Fruit fly (Drosophila melanogaster) whole organism, embryonic: ENCODE data around the gene CG12147.

Experiments
- Aef1 ChIP-seq: fragments of 200-800 bp; sonication (Bioruptor generic); IDR thresholded peaks from 3 replicates; pipeline ENCODE4 v1.3.6; 2022; ENCODE audit warnings: missing biosample characterization, missing genetic modification characterization
- Antp ChIP-seq: fragments of 200-800 bp; sonication (Bioruptor generic); optimal IDR thresholded peaks from 3 replicates; lab custom pipeline; 2016; ENCODE audit warnings: missing biosample characterization, missing genetic modification characterization
- CG10147 ChIP-seq: fragments of 200-800 bp; sonication (Bioruptor generic); optimal IDR thresholded peaks from 2 replicates; lab custom pipeline; 2019; ENCODE audit warnings: missing biosample characterization, mild to moderate bottlenecking, missing genetic modification characterization, moderate library complexity
- CG10543 ChIP-seq: fragments of 200-800 bp; sonication (Bioruptor generic); optimal IDR thresholded peaks from 3 replicates; lab custom pipeline; 2017; ENCODE audit warnings: missing biosample characterization, mild to moderate bottlenecking, missing genetic modification characterization, moderate library complexity
- CG11398 ChIP-seq: fragments of 200-800 bp; sonication (Bioruptor generic); optimal IDR thresholded peaks from 2 replicates; lab custom pipeline; 2016; ENCODE audit warnings: missing biosample characterization, missing genetic modification characterization
- CG11504 ChIP-seq: fragments of 200-800 bp; sonication (Bioruptor generic); optimal IDR thresholded peaks from 3 replicates; lab custom pipeline; 2019; ENCODE audit warnings: missing biosample characterization, mild to moderate bottlenecking, missing genetic modification characterization, moderate library complexity
- CG12391 ChIP-seq: fragments of 200-800 bp; sonication (Bioruptor generic); optimal IDR thresholded peaks from 3 replicates; lab custom pipeline; 2018; ENCODE audit warnings: missing biosample characterization, mild to moderate bottlenecking, missing genetic modification characterization, moderate library complexity
- CG13424 ChIP-seq: fragments of 200-800 bp; sonication (Bioruptor generic); optimal IDR thresholded peaks from 2 replicates; lab custom pipeline; 2019; ENCODE audit warnings: missing biosample characterization, mild to moderate bottlenecking, missing genetic modification characterization, moderate library complexity
- CG1529 ChIP-seq: fragments of 200-800 bp; sonication (Bioruptor generic); optimal IDR thresholded peaks from 3 replicates; lab custom pipeline; 2018; ENCODE audit warnings: missing biosample characterization, missing genetic modification characterization
- CG15479 ChIP-seq: fragments of 200-800 bp; sonication (Bioruptor generic); optimal IDR thresholded peaks from 3 replicates; lab custom pipeline; 2019; ENCODE audit warnings: missing biosample characterization, mild to moderate bottlenecking, missing genetic modification characterization, moderate library complexity
- CG15696 ChIP-seq: fragments of 200-800 bp; sonication (Bioruptor generic); optimal IDR thresholded peaks from 2 replicates; lab custom pipeline; 2019; ENCODE audit warnings: missing biosample characterization, mild to moderate bottlenecking, missing genetic modification characterization, moderate library complexity
- CG1603 ChIP-seq: fragments of 200-800 bp; sonication (Bioruptor generic); optimal IDR thresholded peaks from 2 replicates; lab custom pipeline; 2019; ENCODE audit warnings: missing biosample characterization, mild to moderate bottlenecking, missing genetic modification characterization, moderate library complexity
- CG16863 ChIP-seq: fragments of 200-800 bp; sonication (Bioruptor generic); optimal IDR thresholded peaks from 3 replicates; lab custom pipeline; 2016; ENCODE audit warnings: missing biosample characterization, missing genetic modification characterization
- CG17328 ChIP-seq: fragments of 200-800 bp; sonication (Bioruptor generic); IDR thresholded peaks from 2 replicates; pipeline ENCODE4 v1.3.6; 2022; ENCODE audit warnings: missing biosample characterization, missing genetic modification characterization
- CG17361 ChIP-seq: fragments of 200-800 bp; sonication (Bioruptor generic); IDR thresholded peaks from 3 replicates; pipeline ENCODE4 v1.3.6; 2022; ENCODE audit warnings: missing biosample characterization, missing genetic modification characterization
- CG1792 ChIP-seq: fragments of 200-800 bp; sonication (Bioruptor generic); optimal IDR thresholded peaks from 2 replicates; lab custom pipeline; 2016; ENCODE audit warnings: missing biosample characterization, missing genetic modification characterization
- CG18599 ChIP-seq: fragments of 200-800 bp; sonication (Bioruptor generic); optimal IDR thresholded peaks from 3 replicates; lab custom pipeline; 2017; ENCODE audit warnings: missing biosample characterization, missing genetic modification characterization, mild to moderate bottlenecking, moderate library complexity, missing genetic modification reagents
- CG2875 ChIP-seq: fragments of 200-800 bp; sonication (Bioruptor generic); optimal IDR thresholded peaks from 2 replicates; lab custom pipeline; 2017; ENCODE audit warnings: missing biosample characterization, mild to moderate bottlenecking, missing genetic modification characterization, missing genetic modification reagents
- CG2889 ChIP-seq: fragments of 200-800 bp; sonication (Bioruptor generic); IDR thresholded peaks from 3 replicates; pipeline ENCODE4 v1.3.6; 2022; ENCODE audit warnings: missing biosample characterization, missing genetic modification characterization
- CG30431 ChIP-seq: fragments of 200-800 bp; sonication (Bioruptor generic); optimal IDR thresholded peaks from 2 replicates; lab custom pipeline; 2017; ENCODE audit warnings: missing biosample characterization, missing genetic modification characterization
- CG31441 ChIP-seq: fragments of 200-800 bp; sonication (Bioruptor generic); IDR thresholded peaks from 2 replicates; pipeline ENCODE4 v1.3.6; 2022; ENCODE audit warnings: missing biosample characterization, missing genetic modification characterization
- CG32532 ChIP-seq: fragments of 200-800 bp; sonication (Bioruptor generic); IDR thresholded peaks from 2 replicates; pipeline ENCODE4 v1.3.6; 2022; ENCODE audit warnings: missing biosample characterization, missing genetic modification characterization
- CG6854 ChIP-seq: fragments of 200-800 bp; sonication (Bioruptor generic); optimal IDR thresholded peaks from 3 replicates; lab custom pipeline; 2017; ENCODE audit warnings: missing biosample characterization, mild to moderate bottlenecking, missing genetic modification characterization
- CG7786 ChIP-seq: fragments of 200-800 bp; sonication (Bioruptor generic); optimal IDR thresholded peaks from 2 replicates; lab custom pipeline; 2016; ENCODE audit warnings: missing biosample characterization, missing genetic modification characterization
- D19B ChIP-seq: fragments of 200-800 bp; sonication (Bioruptor generic); optimal IDR thresholded peaks from 2 replicates; lab custom pipeline; 2017; ENCODE audit warnings: missing biosample characterization, mild to moderate bottlenecking, missing genetic modification characterization
- E2f1 ChIP-seq: fragments of 200-800 bp; sonication (Bioruptor generic); IDR thresholded peaks from 2 replicates; pipeline ENCODE4 v1.3.6; 2022; ENCODE audit warnings: missing biosample characterization, missing genetic modification characterization
- ERR ChIP-seq: fragments of 200-800 bp; sonication (Bioruptor generic); optimal IDR thresholded peaks from 2 replicates; lab custom pipeline; 2016; ENCODE audit warnings: missing biosample characterization, missing genetic modification characterization
- Ets65A ChIP-seq: fragments of 200-800 bp; sonication (Bioruptor generic); peaks from one replicate; lab custom pipeline; 2016; ENCODE audit warnings: missing biosample characterization, missing genetic modification characterization
- Fer1 ChIP-seq: fragments of 200-800 bp; sonication (Bioruptor generic); optimal IDR thresholded peaks from 2 replicates; lab custom pipeline; 2017; ENCODE audit warnings: missing biosample characterization, mild to moderate bottlenecking, missing genetic modification characterization
- HmgZ ChIP-seq: fragments of 200-800 bp; sonication (Bioruptor generic); optimal IDR thresholded peaks from 2 replicates; lab custom pipeline; 2018; ENCODE audit warnings: missing biosample characterization, mild to moderate bottlenecking, missing genetic modification characterization
- MTF-1 ChIP-seq: fragments of 200-800 bp; sonication (Bioruptor generic); optimal IDR thresholded peaks from 2 replicates; lab custom pipeline; 2018; ENCODE audit warnings: missing biosample characterization, mild to moderate bottlenecking, missing genetic modification characterization, borderline replicate concordance
- Mad ChIP-seq: fragments of 200-800 bp; sonication (Bioruptor generic); optimal IDR thresholded peaks from 2 replicates; lab custom pipeline; 2016; ENCODE audit warnings: missing biosample characterization, missing genetic modification characterization
- Med ChIP-seq: fragments of 200-800 bp; sonication (Bioruptor generic); peaks from one replicate; lab custom pipeline; 2016; ENCODE audit warnings: missing biosample characterization, missing genetic modification characterization, mild to moderate bottlenecking, inconsistent platforms, moderate library complexity
- NFAT ChIP-seq: fragments of 200-800 bp; sonication (Bioruptor generic); IDR thresholded peaks from 2 replicates; pipeline ENCODE4 v1.3.6; 2022; ENCODE audit warnings: missing biosample characterization, missing genetic modification characterization
- NK7.1 ChIP-seq: fragments of 200-800 bp; sonication (Bioruptor generic); optimal IDR thresholded peaks from 3 replicates; lab custom pipeline; 2016; ENCODE audit warnings: missing biosample characterization, missing genetic modification characterization
- Sox102F ChIP-seq: fragments of 200-800 bp; sonication (Bioruptor generic); optimal IDR thresholded peaks from 2 replicates; lab custom pipeline; 2018; ENCODE audit warnings: missing biosample characterization, mild to moderate bottlenecking, missing genetic modification characterization, moderate library complexity
- chif ChIP-seq, 2 experiments: fragments of 200-800 bp; sonication (Bioruptor generic); optimal IDR thresholded peaks; 3 replicates each; lab custom pipeline; 2016; ENCODE audit warnings: missing biosample characterization in 2 of 2, missing genetic modification characterization in 2 of 2
- dysf ChIP-seq: fragments of 200-800 bp; sonication (Bioruptor generic); IDR thresholded peaks from 3 replicates; pipeline ENCODE4 v1.3.6; 2022; ENCODE audit warnings: missing biosample characterization, missing genetic modification characterization
- gsb-n ChIP-seq: fragments of 200-800 bp; sonication (Bioruptor generic); optimal IDR thresholded peaks from 3 replicates; lab custom pipeline; 2018; ENCODE audit warnings: missing biosample characterization, mild to moderate bottlenecking, missing genetic modification characterization
- hkb ChIP-seq, 2 experiments: fragments of 200-800 bp in 1 of 2; fragments of >200 bp in 1 of 2; sonication (Bioruptor generic) in 1 of 2; IDR thresholded peaks in 1 of 2; optimal IDR thresholded peaks in 1 of 2; 2 replicates each; pipeline versions ENCODE4 v1.3.6 to Lab custom; 2017 to 2022; ENCODE audit warnings: missing biosample characterization in 1 of 2, missing genetic modification characterization in 1 of 2
- kah ChIP-seq: fragments of 200-800 bp; sonication (Bioruptor generic); optimal IDR thresholded peaks from 2 replicates; lab custom pipeline; 2018; ENCODE audit warnings: missing biosample characterization, mild to moderate bottlenecking, missing genetic modification characterization
- lab ChIP-seq: fragments of 200-800 bp; sonication (Bioruptor generic); optimal IDR thresholded peaks from 3 replicates; lab custom pipeline; 2017; ENCODE audit warnings: missing biosample characterization, missing genetic modification characterization, mild to moderate bottlenecking, moderate library complexity, missing genetic modification reagents
- mam ChIP-seq: fragments of 200-800 bp; sonication (Bioruptor generic); optimal IDR thresholded peaks from 3 replicates; lab custom pipeline; 2016; ENCODE audit warnings: missing biosample characterization, missing genetic modification characterization
- odd ChIP-seq: fragments of 200-800 bp; sonication (Bioruptor generic); optimal IDR thresholded peaks from 2 replicates; lab custom pipeline; 2017; ENCODE audit warnings: missing biosample characterization, mild to moderate bottlenecking, missing genetic modification characterization
- psq ChIP-seq: fragments of 200-800 bp; sonication (Bioruptor generic); optimal IDR thresholded peaks from 2 replicates; lab custom pipeline; 2017; ENCODE audit warnings: missing biosample characterization, missing genetic modification characterization
- twi ChIP-seq: fragments of 200-800 bp; optimal IDR thresholded peaks from 2 replicates; lab custom pipeline; 2019; ENCODE audit warnings: missing biosample characterization, mild to moderate bottlenecking, missing genetic modification characterization, moderate library complexity
- vfl ChIP-seq: fragments of 200-800 bp; sonication (Bioruptor generic); optimal IDR thresholded peaks from 2 replicates; lab custom pipeline; 2016; ENCODE audit warnings: missing biosample characterization, missing genetic modification characterization
- wek ChIP-seq: fragments of 200-800 bp; sonication (Bioruptor generic); optimal IDR thresholded peaks from 3 replicates; lab custom pipeline; 2018; ENCODE audit warnings: missing biosample characterization, mild to moderate bottlenecking, missing genetic modification characterization, moderate library complexity
- z ChIP-seq: fragments of 200-800 bp; sonication (Bioruptor generic); IDR thresholded peaks from 3 replicates; pipeline ENCODE4 v1.3.6; 2022; ENCODE audit warnings: missing biosample characterization, missing genetic modification characterization

The CG12147 gene

DNA sequence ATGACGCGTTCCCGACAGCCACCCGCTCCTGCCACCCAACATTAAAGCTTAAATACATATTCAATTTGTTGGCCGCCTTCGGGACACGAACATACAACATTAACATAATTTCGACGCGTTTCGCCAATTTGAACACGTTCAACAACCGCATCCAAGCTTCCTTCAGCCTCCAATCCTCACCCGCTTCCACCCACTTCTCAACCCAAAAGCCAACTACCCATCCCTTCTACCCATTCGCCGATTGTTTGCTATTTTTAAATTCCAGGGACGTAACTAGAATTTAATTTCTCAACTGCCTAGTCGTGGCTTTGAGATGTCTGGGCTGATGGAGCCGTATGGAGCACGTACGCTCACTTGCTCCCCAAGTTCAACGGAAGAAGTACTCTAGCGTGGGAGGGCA, 2.7 kb upstream of the CG12147 start:
- no peak for TF ChIP-seq CG6854 (GFP tag; lab: Kevin White, UChicago)
- TF ChIP-seq Ets65A (GFP tag; lab: Kevin White, UChicago): peak; percentile 93

DNA sequence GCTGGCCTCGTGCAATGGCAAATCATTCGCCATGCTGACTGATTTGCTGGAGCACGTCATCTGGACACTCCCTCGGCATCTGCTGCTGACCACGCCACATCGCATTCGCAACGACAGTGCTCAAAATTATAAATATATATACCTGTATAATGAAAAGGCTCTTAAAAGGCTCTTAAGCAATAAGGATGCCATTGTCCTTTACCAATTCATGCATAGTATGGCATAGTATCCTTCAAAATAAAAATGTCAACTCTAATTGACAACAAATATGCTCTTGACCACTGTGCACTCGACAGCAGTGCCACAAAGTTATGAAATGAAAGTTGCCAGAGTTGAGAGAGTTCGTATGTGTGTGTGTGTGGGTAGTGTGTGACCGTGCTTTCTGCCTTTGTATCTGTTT, 4.9 kb downstream of the CG12147 start:
- TF ChIP-seq CG31441 (GFP tag; lab: Robert Waterston, UW) (no peak), Fer1 (GFP tag; lab: Kevin White, UChicago) (peak; percentile 27), twi (no peak), wek (GFP tag; lab: Kevin White, UChicago) (no peak), chif (GFP tag; optimal IDR thresholded peaks at IDR 0.05; lab: Kevin White, UChicago) (no peak), CG10543 (GFP tag; lab: Kevin White, UChicago) (no peak), kah (GFP tag; lab: Kevin White, UChicago) (no peak), NK7.1 (GFP tag; lab: Kevin White, UChicago) (no peak), Mad (no peak), NFAT (0 out of 2 replicates have a peak, but pooled peaks have one; percentile 20), hkb (optimal IDR thresholded peaks at IDR 0.05; lab: Kevin White, UChicago) (no peak), hkb (GFP tag; IDR thresholded peaks at IDR 0.05; lab: Robert Waterston, UW) (no peak), CG32532 (GFP tag; lab: Robert Waterston, UW) (0 out of 2 replicates have a peak, but pooled peaks have one; percentile 15), Med (peak; percentile 50), Aef1 (GFP tag; lab: Robert Waterston, UW) (no peak), odd (GFP tag; lab: Kevin White, UChicago) (no peak), gsb-n (tag; lab: Kevin White, UChicago) (no peak), CG17328 (no peak), CG12391 (tag; lab: Kevin White, UChicago) (no peak), CG10147 (GFP tag; lab: Kevin White, UChicago) (no peak), psq (GFP tag; lab: Kevin White, UChicago) (no peak), Antp (no peak), CG30431 (GFP tag; lab: Kevin White, UChicago) (no peak), CG13424 (tag; lab: Kevin White, UChicago) (no peak), CG11504 (tag; lab: Kevin White, UChicago) (no peak), CG11398 (GFP tag; lab: Kevin White, UChicago) (no peak), dysf (GFP tag; lab: Robert Waterston, UW) (0 out of 3 replicates have a peak, but pooled peaks have one; percentile 24), D19B (no peak), CG2889 (GFP tag; lab: Robert Waterston, UW) (no peak), vfl (GFP tag; lab: Kevin White, UChicago) (no peak), CG15696 (tag; lab: Kevin White, UChicago) (no peak), z (GFP tag; lab: Robert Waterston, UW) (no peak), mam (GFP tag; lab: Kevin White, UChicago) (no peak), CG18599 (peak; percentile 55), HmgZ (no peak), CG2875 (GFP tag; lab: Kevin White, UChicago) (no peak), MTF-1 (GFP tag; lab: Kevin White, UChicago) (no peak), CG1603 (tag; lab: Kevin White, UChicago) (no peak), CG15479 (GFP tag; lab: Kevin White, UChicago) (no peak), CG17361 (GFP tag; lab: Robert Waterston, UW) (no peak), ERR (GFP tag; lab: Kevin White, UChicago) (no peak), lab (GFP tag; lab: Kevin White, UChicago) (peak; percentile 26), CG7786 (no peak), CG1792 (GFP tag; lab: Kevin White, UChicago) (no peak), CG1529 (GFP tag; lab: Kevin White, UChicago) (no peak), CG16863 (GFP tag; lab: Kevin White, UChicago) (no peak), E2f1 (GFP tag; lab: Robert Waterston, UW) (no peak), Sox102F (GFP tag; lab: Kevin White, UChicago) (peak; percentile 6)
